Fruit fly (Drosophila melanogaster) whole organism, prepupa: Measurements from ENCODE around the gene Dus1.

Experiments used
- CG10669 ChIP-seq: fragments of 200-800 bp; sonication (Bioruptor generic); optimal IDR thresholded peaks from 3 replicates; lab custom pipeline; 2018; ENCODE audit warnings: missing biosample characterization, mild to moderate bottlenecking, missing genetic modification characterization, moderate library complexity
- CG4318 ChIP-seq: fragments of 200-800 bp; sonication (Bioruptor generic); optimal IDR thresholded peaks from 3 replicates; lab custom pipeline; 2017; ENCODE audit warnings: missing biosample characterization, mild to moderate bottlenecking, missing genetic modification characterization
- fd59A ChIP-seq: fragments of 200-800 bp; sonication (Bioruptor generic); optimal IDR thresholded peaks from 2 replicates; lab custom pipeline; 2017; ENCODE audit warnings: missing biosample characterization, mild to moderate bottlenecking, missing genetic modification characterization, missing genetic modification reagents
- pdm3 ChIP-seq: fragments of 200-800 bp; sonication (Bioruptor generic); optimal IDR thresholded peaks from 3 replicates; lab custom pipeline; 2016; ENCODE audit warnings: missing biosample characterization, missing genetic modification characterization

- no peak for TF ChIP-seq CG4318 (GFP tag; lab: Kevin White, UChicago)
- TF ChIP-seq CG10669 (GFP tag; lab: Kevin White, UChicago) = no peak
- no peak for TF ChIP-seq pdm3 (GFP tag; lab: Kevin White, UChicago)
- TF ChIP-seq fd59A (GFP tag; lab: Kevin White, UChicago) = no peak
Observed at dm6 chr2L:306188-306927, 34.8 kb upstream of the Dus1 start.
